Worm (Caenorhabditis elegans) whole organism, L1 larva: Measurements from ENCODE around the gene Y56A3A.28.

Source experiments
- C04F5.9 ChIP-seq: sonication (generic microtip); optimal IDR thresholded peaks from 2 replicates; lab custom pipeline; 2016; ENCODE audit warnings: missing genetic modification characterization, missing compliant biosample characterization
- C16A3.4 ChIP-seq: fragments of 150-350 bp; optimal IDR thresholded peaks from 2 replicates; lab custom pipeline; 2014; ENCODE audit warnings: missing biosample characterization, missing genetic modification characterization
- C34B4.2 ChIP-seq: sonication (generic microtip); optimal IDR thresholded peaks from 2 replicates; lab custom pipeline; 2017; ENCODE audit warnings: mild to moderate bottlenecking, missing genetic modification characterization, missing compliant biosample characterization
- F16B12.6 ChIP-seq: fragments of 150-350 bp; optimal IDR thresholded peaks from 2 replicates; lab custom pipeline; 2014; ENCODE audit warnings: missing biosample characterization, missing genetic modification characterization
- aha-1 ChIP-seq: fragments of 150-350 bp; optimal IDR thresholded peaks from 2 replicates; lab custom pipeline; 2014; ENCODE audit warnings: missing biosample characterization, missing genetic modification characterization
- blmp-1 ChIP-seq: fragments of 150-350 bp; optimal IDR thresholded peaks from 2 replicates; lab custom pipeline; 2014; ENCODE audit warnings: missing biosample characterization, missing genetic modification characterization
- ceh-63 ChIP-seq: fragments of 200-800 bp; sonication (Bioruptor generic); optimal IDR thresholded peaks from 2 replicates; lab custom pipeline; 2018; ENCODE audit warnings: mild to moderate bottlenecking, missing genetic modification characterization, missing compliant biosample characterization
- ceh-8 ChIP-seq: fragments of 200-800 bp; sonication (Bioruptor generic); optimal IDR thresholded peaks from 2 replicates; lab custom pipeline; 2018; ENCODE audit warnings: mild to moderate bottlenecking, missing genetic modification characterization, moderate library complexity, missing compliant biosample characterization
- ceh-88 ChIP-seq: fragments of 200-800 bp; sonication (Bioruptor generic); IDR thresholded peaks from 2 replicates; pipeline ENCODE4 v1.3.6; 2022; ENCODE audit warnings: missing genetic modification characterization, missing compliant biosample characterization
- ceh-90 ChIP-seq: sonication (generic microtip); optimal IDR thresholded peaks from 2 replicates; lab custom pipeline; 2016; ENCODE audit warnings: missing genetic modification characterization, missing compliant biosample characterization
- efl-1 ChIP-seq, 4 experiments: fragments of 150-350 bp; optimal IDR thresholded peaks in 3 of 4; peaks in 1 of 4; 1 replicate in 1 of 4; 2 replicates in 3 of 4; lab custom pipeline; 2014; ENCODE audit warnings: missing biosample characterization in 2 of 4, missing genetic modification characterization in 2 of 4, missing genetic modification reagents in 2 of 4
- efl-3 ChIP-seq: fragments of 200-800 bp; sonication (Bioruptor generic); optimal IDR thresholded peaks from 2 replicates; lab custom pipeline; 2018; ENCODE audit warnings: mild to moderate bottlenecking, missing genetic modification characterization, missing compliant biosample characterization
- elt-3 ChIP-seq, 6 experiments: fragments of 150-350 bp in 1 of 6; sonication (generic microtip); optimal IDR thresholded peaks; 2 replicates each; lab custom pipeline; 2017 to 2018; ENCODE audit warnings: missing biosample characterization in 6 of 6, missing genetic modification characterization in 6 of 6, inconsistent platforms in 1 of 6
- fkh-10 ChIP-seq: sonication (generic microtip); optimal IDR thresholded peaks from 2 replicates; lab custom pipeline; 2017; ENCODE audit warnings: missing biosample characterization, missing genetic modification reagents, missing genetic modification characterization
- grh-1 ChIP-seq: fragments of 200-800 bp; sonication (Bioruptor generic); IDR thresholded peaks from 2 replicates; pipeline ENCODE4 v1.3.6; 2022; ENCODE audit warnings: missing genetic modification reagents, missing genetic modification characterization, missing compliant biosample characterization
- hlh-17 ChIP-seq: fragments of 200-800 bp; sonication (Bioruptor generic); optimal IDR thresholded peaks from 2 replicates; lab custom pipeline; 2018; ENCODE audit warnings: missing genetic modification characterization, mild to moderate bottlenecking, missing compliant biosample characterization, moderate library complexity, borderline replicate concordance
- lin-13 ChIP-seq: fragments of 150-350 bp; optimal IDR thresholded peaks from 2 replicates; lab custom pipeline; 2014; ENCODE audit warnings: missing biosample characterization, missing genetic modification reagents, missing genetic modification characterization
- lin-14 ChIP-seq: fragments of 200-800 bp; sonication (Bioruptor generic); optimal IDR thresholded peaks from 2 replicates; lab custom pipeline; 2018; ENCODE audit warnings: mild to moderate bottlenecking, missing genetic modification characterization, moderate library complexity, missing compliant biosample characterization
- lin-35 ChIP-seq, 2 experiments: fragments of 150-350 bp; optimal IDR thresholded peaks; 2 replicates each; lab custom pipeline; 2014; ENCODE audit warnings: missing biosample characterization in 2 of 2, missing genetic modification characterization in 2 of 2, missing genetic modification reagents in 2 of 2
- lsy-2 ChIP-seq, 2 experiments: fragments of 150-350 bp; optimal IDR thresholded peaks; 2 replicates each; lab custom pipeline; 2014; ENCODE audit warnings: missing biosample characterization in 2 of 2, missing genetic modification characterization in 2 of 2
- mef-2 ChIP-seq: fragments of 150-350 bp; optimal IDR thresholded peaks from 2 replicates; lab custom pipeline; 2014; ENCODE audit warnings: missing biosample characterization, missing genetic modification characterization
- nhr-19 ChIP-seq: fragments of 200-800 bp; sonication (Bioruptor generic); conservative IDR thresholded peaks from 2 replicates; pipeline ENCODE4 v1.3.6; 2022; ENCODE audit warnings: missing genetic modification characterization, missing compliant biosample characterization
- nhr-20 ChIP-seq: sonication (generic microtip); optimal IDR thresholded peaks from 2 replicates; lab custom pipeline; 2016; ENCODE audit warnings: mild to moderate bottlenecking, missing genetic modification characterization, missing compliant biosample characterization
- nhr-28 ChIP-seq: fragments of 150-350 bp; optimal IDR thresholded peaks from 2 replicates; lab custom pipeline; 2014; ENCODE audit warnings: missing biosample characterization, missing genetic modification characterization
- nhr-47 ChIP-seq: sonication (generic microtip); optimal IDR thresholded peaks from 2 replicates; lab custom pipeline; 2016; ENCODE audit warnings: mild to moderate bottlenecking, missing genetic modification characterization, moderate library complexity, missing compliant biosample characterization
- nhr-71 ChIP-seq: sonication (generic microtip); optimal IDR thresholded peaks from 2 replicates; lab custom pipeline; 2016; ENCODE audit warnings: mild to moderate bottlenecking, missing genetic modification characterization, moderate library complexity, missing compliant biosample characterization
- nhr-77 ChIP-seq: fragments of 150-350 bp; optimal IDR thresholded peaks from 2 replicates; lab custom pipeline; 2014; ENCODE audit warnings: missing biosample characterization, missing genetic modification characterization
- nhr-84 ChIP-seq: sonication (generic microtip); optimal IDR thresholded peaks from 2 replicates; lab custom pipeline; 2017; ENCODE audit warnings: missing biosample characterization, missing genetic modification characterization
- nhr-85 ChIP-seq: sonication (generic microtip); peaks from one replicate; lab custom pipeline; 2016; ENCODE audit warnings: missing genetic modification characterization, inconsistent platforms, missing compliant biosample characterization
- pax-3 ChIP-seq: fragments of 200-800 bp; sonication (Bioruptor generic); optimal IDR thresholded peaks from 2 replicates; lab custom pipeline; 2018; ENCODE audit warnings: mild to moderate bottlenecking, missing genetic modification characterization, moderate library complexity, missing compliant biosample characterization
- rnt-1 ChIP-seq: sonication (generic microtip); optimal IDR thresholded peaks from 2 replicates; lab custom pipeline; 2016; ENCODE audit warnings: mild to moderate bottlenecking, missing genetic modification characterization, moderate library complexity, missing compliant biosample characterization
- skn-1 ChIP-seq: fragments of 150-350 bp; optimal IDR thresholded peaks from 2 replicates; lab custom pipeline; 2014; ENCODE audit warnings: missing biosample characterization, missing genetic modification characterization
- snpc-4 ChIP-seq: fragments of 150-350 bp; optimal IDR thresholded peaks from 2 replicates; lab custom pipeline; 2014; ENCODE audit warnings: missing biosample characterization, missing genetic modification characterization
- snu-23 ChIP-seq: sonication (generic microtip); optimal IDR thresholded peaks from 2 replicates; lab custom pipeline; 2016; ENCODE audit warnings: missing genetic modification characterization, missing compliant biosample characterization
- sptf-1 ChIP-seq: fragments of 150-350 bp; optimal IDR thresholded peaks from 2 replicates; lab custom pipeline; 2014; ENCODE audit warnings: missing biosample characterization, missing genetic modification characterization
- swsn-7 ChIP-seq: sonication (generic microtip); optimal IDR thresholded peaks from 2 replicates; lab custom pipeline; 2016; ENCODE audit warnings: missing genetic modification characterization, missing compliant biosample characterization
- tbx-2 ChIP-seq: sonication (generic microtip); optimal IDR thresholded peaks from 2 replicates; lab custom pipeline; 2016; ENCODE audit warnings: missing genetic modification characterization, missing compliant biosample characterization
- unc-130 ChIP-seq: fragments of 150-350 bp; optimal IDR thresholded peaks from 2 replicates; lab custom pipeline; 2017; ENCODE audit warnings: missing biosample characterization, missing genetic modification characterization, inconsistent platforms
- vab-15 ChIP-seq: sonication (generic microtip); optimal IDR thresholded peaks from 2 replicates; lab custom pipeline; 2017; ENCODE audit warnings: missing genotype, mild to moderate bottlenecking, missing genetic modification characterization, missing compliant biosample characterization

Y56A3A.28 gene

DNA sequence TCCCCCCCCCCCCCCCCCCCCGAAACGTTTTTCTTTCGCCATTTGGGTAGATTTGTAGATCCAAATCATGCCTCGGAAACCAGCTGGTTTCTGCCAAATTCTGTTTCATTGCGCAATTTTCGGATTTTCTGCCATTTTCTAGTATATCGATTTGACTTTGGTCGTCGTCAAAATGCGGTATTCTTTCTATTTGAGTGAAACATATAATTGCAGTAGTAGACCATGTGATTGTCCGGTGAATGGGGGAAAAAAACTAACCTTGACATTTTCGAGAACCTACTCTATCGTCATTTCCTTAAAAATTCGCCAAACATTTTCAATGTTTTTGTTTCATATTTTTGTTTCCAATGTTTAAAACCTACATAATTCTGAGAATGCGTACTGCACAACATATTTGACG lies 44.4 kb upstream of the Y56A3A.28 start (continued):
- TF ChIP-seq efl-1 (optimal IDR thresholded peaks at IDR 0.05; lab: Kevin White, UChicago): peak in 1 of 2 experiments; percentile 5
- no peak for TF ChIP-seq efl-1 (GFP tag; optimal IDR thresholded peaks at IDR 0.05 in 1 of 2; lab: Kevin White, UChicago)
- no peak for TF ChIP-seq tbx-2 (tag; lab: Kevin White, UChicago)
- no peak for TF ChIP-seq efl-3 (GFP tag; lab: Kevin White, UChicago)
- TF ChIP-seq rnt-1 (tag; lab: Kevin White, UChicago): no peak
- no peak for TF ChIP-seq C04F5.9 (tag; lab: Kevin White, UChicago)
- TF ChIP-seq vab-15 (tag; lab: Kevin White, UChicago): no peak
- no peak for TF ChIP-seq pax-3
- TF ChIP-seq mef-2 (tag; lab: Kevin White, UChicago): no peak
- no peak for TF ChIP-seq ceh-8
- TF ChIP-seq skn-1: peak; percentile 31
- TF ChIP-seq nhr-85 (tag; lab: Kevin White, UChicago): peak; percentile 77
- peak; percentile 8 to 24 for TF ChIP-seq lsy-2 (tag; optimal IDR thresholded peaks at IDR 0.05; lab: Kevin White, UChicago)
- peak in 1 of 2 experiments; percentile 44 for TF ChIP-seq lin-35 (GFP tag; optimal IDR thresholded peaks at IDR 0.05; lab: Kevin White, UChicago)

DNA sequence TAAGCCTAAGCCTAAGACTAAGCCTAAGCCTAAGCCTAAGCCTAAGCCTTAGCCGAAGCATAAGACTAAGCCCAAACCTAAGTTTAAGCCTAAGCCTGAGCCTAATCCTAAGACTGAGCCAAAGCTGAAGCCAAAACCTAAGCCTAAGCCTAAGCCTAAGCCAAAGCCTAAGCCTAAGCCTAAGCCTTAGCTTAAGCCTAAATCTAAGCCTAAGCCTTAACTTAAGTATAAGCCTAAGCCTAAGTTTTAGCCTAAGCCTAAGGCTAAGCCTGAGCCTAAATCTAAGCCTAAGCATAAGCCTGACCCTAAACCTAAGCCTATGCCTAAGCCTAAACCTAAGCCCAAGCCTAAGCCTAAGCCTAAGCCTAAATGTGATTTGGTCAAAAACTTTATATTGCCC lies 44.0 kb upstream of the Y56A3A.28 start:
- TF ChIP-seq lsy-2 (tag; optimal IDR thresholded peaks at IDR 0.05; lab: Kevin White, UChicago) (no peak), elt-3 (tag; optimal IDR thresholded peaks at IDR 0.05; lab: Kevin White, UChicago) (no peak), sptf-1 (tag; lab: Kevin White, UChicago) (no peak), ceh-88 (GFP tag; lab: Robert Waterston, UW) (no peak), nhr-20 (tag; lab: Kevin White, UChicago) (no peak), aha-1 (tag; lab: Kevin White, UChicago) (no peak), nhr-77 (no peak), nhr-47 (tag; lab: Kevin White, UChicago) (no peak), C34B4.2 (tag; lab: Kevin White, UChicago) (no peak), lin-13 (GFP tag; lab: Kevin White, UChicago) (no peak), nhr-19 (no peak), snu-23 (no peak), hlh-17 (GFP tag; lab: Kevin White, UChicago) (no peak), ceh-90 (no peak), snpc-4 (tag; lab: Kevin White, UChicago) (no peak)

- TF ChIP-seq lsy-2 (tag; optimal IDR thresholded peaks at IDR 0.05; lab: Kevin White, UChicago) (peak in 1 of 2 experiments; percentile 55), blmp-1 (tag; lab: Kevin White, UChicago) (peak; percentile 64), efl-1 (optimal IDR thresholded peaks at IDR 0.05; lab: Kevin White, UChicago) (no peak), efl-1 (GFP tag; optimal IDR thresholded peaks at IDR 0.05 in 1 of 2; lab: Kevin White, UChicago) (peak in 1 of 2 experiments; percentile 75), elt-3 (tag; optimal IDR thresholded peaks at IDR 0.05; lab: Kevin White, UChicago) (peak in 3 of 6 experiments; percentile 6 to 60 (median 46)), ceh-8 (no peak), F16B12.6 (no peak), nhr-84 (tag; lab: Kevin White, UChicago) (no peak), lin-35 (GFP tag; optimal IDR thresholded peaks at IDR 0.05; lab: Kevin White, UChicago) (peak in 1 of 2 experiments; percentile 38), nhr-28 (no peak), fkh-10 (GFP tag; lab: Kevin White, UChicago) (no peak), unc-130 (tag; lab: Kevin White, UChicago) (peak; percentile 17), snu-23 (peak; percentile 33), grh-1 (GFP tag; lab: Robert Waterston, UW) (peak; percentile 65), swsn-7 (no peak), lin-14 (GFP tag; lab: Kevin White, UChicago) (peak; percentile 35), nhr-71 (tag; lab: Kevin White, UChicago) (peak; percentile 26), nhr-20 (tag; lab: Kevin White, UChicago) (peak; percentile 28), ceh-63 (GFP tag; lab: Kevin White, UChicago) (no peak), nhr-85 (tag; lab: Kevin White, UChicago) (peak; percentile 78), C16A3.4 (no peak), rnt-1 (tag; lab: Kevin White, UChicago) (no peak)
Observed at ce11 chrIII:12014503-12014902, 43.3 kb upstream of the Y56A3A.28 start.
